Fruit fly (Drosophila melanogaster) whole organism, adult: ENCODE results near the gene WRNexo.

Experiments used
- CG12768 ChIP-seq: fragments of 200-800 bp; sonication (Bioruptor generic); optimal IDR thresholded peaks from 2 replicates; lab custom pipeline; 2017; ENCODE audit warnings: missing biosample characterization, missing genetic modification characterization, mild to moderate bottlenecking, moderate library complexity, missing genetic modification reagents
- CG14711 ChIP-seq: fragments of 200-800 bp; sonication (Bioruptor generic); optimal IDR thresholded peaks from 2 replicates; lab custom pipeline; 2018; ENCODE audit warnings: missing biosample characterization, mild to moderate bottlenecking, missing genetic modification characterization, moderate library complexity
- CG7045 ChIP-seq: fragments of 200-800 bp; sonication (Bioruptor generic); optimal IDR thresholded peaks from 2 replicates; lab custom pipeline; 2017; ENCODE audit warnings: missing biosample characterization, mild to moderate bottlenecking, missing genetic modification characterization
- ovo ChIP-seq: fragments of 200-800 bp; sonication (Bioruptor generic); optimal IDR thresholded peaks from 2 replicates; lab custom pipeline; 2016; ENCODE audit warnings: missing biosample characterization, missing genetic modification characterization
- tj ChIP-seq: fragments of 200-800 bp; sonication (Bioruptor generic); optimal IDR thresholded peaks from 3 replicates; lab custom pipeline; 2017; ENCODE audit warnings: missing biosample characterization, mild to moderate bottlenecking, missing genetic modification characterization, moderate library complexity
- toe ChIP-seq: fragments of 200-800 bp; sonication (Bioruptor generic); optimal IDR thresholded peaks from 2 replicates; lab custom pipeline; 2016; ENCODE audit warnings: missing biosample characterization, missing genetic modification characterization

- TF ChIP-seq toe (no peak), CG12768 (GFP tag; lab: Kevin White, UChicago) (no peak), ovo (GFP tag; lab: Kevin White, UChicago) (no peak), CG14711 (tag; lab: Kevin White, UChicago) (no peak), tj (GFP tag; lab: Kevin White, UChicago) (no peak), CG7045 (GFP tag; lab: Kevin White, UChicago) (no peak)
These were observed 2.6 kb upstream of the WRNexo start for dm6 chr3R:18368595-18368994.
